Fruit fly (Drosophila melanogaster) whole organism, adult: ENCODE measurements around the gene CG34161.

Source experiments
- CG14711 ChIP-seq: fragments of 200-800 bp; sonication (Bioruptor generic); optimal IDR thresholded peaks from 2 replicates; lab custom pipeline; 2018; ENCODE audit warnings: missing biosample characterization, mild to moderate bottlenecking, missing genetic modification characterization, moderate library complexity
- CG33017 ChIP-seq: fragments of 200-800 bp; sonication (Bioruptor generic); optimal IDR thresholded peaks from 2 replicates; lab custom pipeline; 2018; ENCODE audit warnings: missing biosample characterization, mild to moderate bottlenecking, missing genetic modification characterization, moderate library complexity
- CG7045 ChIP-seq: fragments of 200-800 bp; sonication (Bioruptor generic); optimal IDR thresholded peaks from 2 replicates; lab custom pipeline; 2017; ENCODE audit warnings: missing biosample characterization, mild to moderate bottlenecking, missing genetic modification characterization
- CG7101 ChIP-seq: fragments of 200-800 bp; sonication (Bioruptor generic); optimal IDR thresholded peaks from 2 replicates; lab custom pipeline; 2018; ENCODE audit warnings: missing biosample characterization, mild to moderate bottlenecking, missing genetic modification characterization, moderate library complexity
- Clk ChIP-seq: fragments of 200-800 bp; sonication (Bioruptor generic); optimal IDR thresholded peaks from 2 replicates; lab custom pipeline; 2017; ENCODE audit warnings: missing biosample characterization, missing genetic modification characterization
- Mnt ChIP-seq: fragments of 200-800 bp; sonication (Bioruptor generic); optimal IDR thresholded peaks from 2 replicates; lab custom pipeline; 2016; ENCODE audit warnings: missing biosample characterization, mild to moderate bottlenecking, missing genetic modification characterization
- cic ChIP-seq: fragments of 200-800 bp; sonication (Bioruptor generic); optimal IDR thresholded peaks from 2 replicates; lab custom pipeline; 2017; ENCODE audit warnings: missing biosample characterization, mild to moderate bottlenecking, missing genetic modification characterization, moderate library complexity
- kay ChIP-seq: fragments of 200-800 bp; sonication (Bioruptor generic); peaks from one replicate; lab custom pipeline; 2016; ENCODE audit warnings: missing biosample characterization, missing genetic modification characterization, borderline replicate concordance
- ovo ChIP-seq: fragments of 200-800 bp; sonication (Bioruptor generic); optimal IDR thresholded peaks from 2 replicates; lab custom pipeline; 2016; ENCODE audit warnings: missing biosample characterization, missing genetic modification characterization
- pad ChIP-seq: fragments of 200-800 bp; sonication (Bioruptor generic); optimal IDR thresholded peaks from 3 replicates; lab custom pipeline; 2017; ENCODE audit warnings: missing biosample characterization, missing genetic modification characterization, mild to moderate bottlenecking, moderate library complexity, missing genetic modification reagents
- tj ChIP-seq: fragments of 200-800 bp; sonication (Bioruptor generic); optimal IDR thresholded peaks from 3 replicates; lab custom pipeline; 2017; ENCODE audit warnings: missing biosample characterization, mild to moderate bottlenecking, missing genetic modification characterization, moderate library complexity
- toe ChIP-seq: fragments of 200-800 bp; sonication (Bioruptor generic); optimal IDR thresholded peaks from 2 replicates; lab custom pipeline; 2016; ENCODE audit warnings: missing biosample characterization, missing genetic modification characterization

DNA sequence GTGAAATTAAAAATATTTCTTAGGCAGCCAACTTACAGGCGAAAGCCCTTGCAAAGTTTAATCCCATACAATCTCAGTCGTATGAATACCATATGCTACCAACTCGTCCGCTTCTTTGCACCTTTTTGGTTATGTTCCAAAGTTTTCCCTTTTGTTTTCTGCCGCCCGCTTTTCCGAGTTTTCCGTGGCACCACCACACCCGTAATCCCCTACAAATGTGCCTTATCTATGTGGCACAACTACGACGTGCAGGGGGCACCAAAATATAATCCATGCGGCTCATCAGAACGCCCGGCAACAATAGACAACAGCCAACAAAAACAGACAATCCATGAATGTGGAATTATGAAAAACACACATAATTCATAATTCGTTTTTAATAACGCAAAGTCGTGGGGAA is 26.2 kb upstream of the CG34161 start:
- TF ChIP-seq ovo (GFP tag; lab: Kevin White, UChicago) (no peak), pad (GFP tag; lab: Kevin White, UChicago) (no peak), kay (no peak), CG33017 (tag; lab: Kevin White, UChicago) (no peak), CG14711 (tag; lab: Kevin White, UChicago) (no peak), Clk (no peak), Mnt (no peak), tj (GFP tag; lab: Kevin White, UChicago) (no peak), CG7101 (tag; lab: Kevin White, UChicago) (no peak), cic (no peak), toe (no peak), CG7045 (GFP tag; lab: Kevin White, UChicago) (no peak)
